Fruit fly (Drosophila melanogaster) Kc167 (cell line): Measurements from ENCODE around the gene p53.

Experiments
- Myc ChIP-seq: fragments of >200 bp; optimal IDR thresholded peaks from 2 replicates; lab custom pipeline; 2017; ENCODE audit warnings: missing external identifiers
- Sin3A ChIP-seq: fragments of >200 bp; optimal IDR thresholded peaks from 2 replicates; lab custom pipeline; 2018; ENCODE audit warnings: missing external identifiers
- h ChIP-seq: fragments of >200 bp; optimal IDR thresholded peaks from 3 replicates; lab custom pipeline; 2018; ENCODE audit warnings: missing external identifiers
- insv ChIP-seq: fragments of >200 bp; optimal IDR thresholded peaks from 3 replicates; lab custom pipeline; 2018; ENCODE audit warnings: missing external identifiers
- psq ChIP-seq: fragments of >200 bp; optimal IDR thresholded peaks from 2 replicates; lab custom pipeline; 2017; ENCODE audit warnings: missing external identifiers
- ttk ChIP-seq: sonication (Bioruptor generic); optimal IDR thresholded peaks from 2 replicates; lab custom pipeline; 2017; ENCODE audit warnings: missing external identifiers

dm6 chr3R:23035463-23035862, 18.4 kb downstream of the p53 start, which contains the start of gene CG13833:
- TF ChIP-seq h (lab: Kevin White, UChicago) (no peak), psq (lab: Kevin White, UChicago) (no peak), ttk (lab: Kevin White, UChicago) (no peak), Myc (lab: Kevin White, UChicago) (no peak), Sin3A (no peak), insv (no peak)
